Fruit fly (Drosophila melanogaster): Measurements from ENCODE around the gene CG13723.

The CG13723 gene

dm6 chr3L:17242078-17242613, 22.1 kb upstream of the CG13723 start, which contains the start of gene Afg3l2 (continued):
- TF ChIP-seq CG15601 (tag; optimal IDR thresholded peaks at IDR 0.05) (peak; percentile 40), kni (GFP tag; optimal IDR thresholded peaks at IDR 0.05) (no peak), sens-2 (GFP tag; IDR thresholded peaks at IDR 0.05) (no peak), ranshi (GFP tag; IDR thresholded peaks at IDR 0.05) (peak; percentile 81; the same call in 1 of the 2 replicates), tup (GFP tag; optimal IDR thresholded peaks at IDR 0.05) (no peak), ind (GFP tag; optimal IDR thresholded peaks at IDR 0.05) (peak; percentile 72), BEAF-32 (GFP tag; optimal IDR thresholded peaks at IDR 0.05) (peak; percentile 21), CG3163 (GFP tag; optimal IDR thresholded peaks at IDR 0.05) (no peak), Fer2 (tag; optimal IDR thresholded peaks at IDR 0.05) (peak; percentile 20), CG34422 (GFP tag; IDR thresholded peaks at IDR 0.05) (peak; percentile 84), CG17328 (GFP tag; IDR thresholded peaks at IDR 0.05) (no peak; the same call in 1 of the 2 replicates), eve (GFP tag; optimal IDR thresholded peaks at IDR 0.05) (no peak), bcd (GFP tag; optimal IDR thresholded peaks at IDR 0.05) (peak; percentile 68), fd96Cb (tag; optimal IDR thresholded peaks at IDR 0.05) (peak; percentile 83), Six4 (GFP tag; optimal IDR thresholded peaks at IDR 0.05) (peak; percentile 65), PHDP (tag; optimal IDR thresholded peaks at IDR 0.05) (no peak), Med (GFP tag) (no peak), HLH4C (GFP tag; IDR thresholded peaks at IDR 0.05; ENCODE audit: partially characterized antibody) (no peak), CG10654 (GFP tag; optimal IDR thresholded peaks at IDR 0.05) (peak; percentile 72), Hmr (GFP tag; optimal IDR thresholded peaks at IDR 0.05) (peak; percentile 65), Oli (tag; optimal IDR thresholded peaks at IDR 0.05) (peak; percentile 29), pb (GFP tag; optimal IDR thresholded peaks at IDR 0.05) (no peak), Hand (GFP tag; optimal IDR thresholded peaks at IDR 0.05) (no peak), CG9876 (GFP tag; optimal IDR thresholded peaks at IDR 0.05) (no peak), Atf6 (GFP tag; IDR thresholded peaks at IDR 0.05) (no peak), Sox100B (GFP tag; optimal IDR thresholded peaks at IDR 0.05) (peak; percentile 68), CG4424 (GFP tag; optimal IDR thresholded peaks at IDR 0.05) (peak; percentile 85), Deaf1 (tag; optimal IDR thresholded peaks at IDR 0.05) (peak; percentile 27), nom (GFP tag; optimal IDR thresholded peaks at IDR 0.05) (no peak), CG11696 (GFP tag; IDR thresholded peaks at IDR 0.05) (no peak), onecut (GFP tag; IDR thresholded peaks at IDR 0.05) (peak; percentile 23; the same call in 1 of the 2 replicates), Atf-2 (GFP tag; optimal IDR thresholded peaks at IDR 0.05) (no peak), CG17568 (GFP tag; optimal IDR thresholded peaks at IDR 0.05) (no peak), CG18764 (GFP tag; optimal IDR thresholded peaks at IDR 0.05) (peak; percentile 56), CG31441 (GFP tag; IDR thresholded peaks at IDR 0.05) (peak; percentile 79), disco-r (GFP tag; optimal IDR thresholded peaks at IDR 0.05) (no peak), zen (tag; optimal IDR thresholded peaks at IDR 0.05) (peak; percentile 92), pita (GFP tag; optimal IDR thresholded peaks at IDR 0.05) (peak; percentile 68), stc (GFP tag; IDR thresholded peaks at IDR 0.05) (peak; percentile 67; the same call in 1 of the 2 replicates), psq (GFP tag; optimal IDR thresholded peaks at IDR 0.05) (no peak), Bgb (GFP tag; IDR thresholded peaks at IDR 0.05; ENCODE audit: partially characterized antibody) (no peak), maf-S (GFP tag; optimal IDR thresholded peaks at IDR 0.05) (no peak), tap (tag; optimal IDR thresholded peaks at IDR 0.05) (peak; percentile 70), MBD-R2 (GFP tag; IDR thresholded peaks at IDR 0.05) (peak; percentile 46; the same call in 1 of the 2 replicates), bsh (GFP tag; optimal IDR thresholded peaks at IDR 0.05) (no peak), CG6813 (GFP tag; optimal IDR thresholded peaks at IDR 0.05) (no peak), HHEX (GFP tag; optimal IDR thresholded peaks at IDR 0.05) (peak; percentile 18), tin (GFP tag; optimal IDR thresholded peaks at IDR 0.05) (peak; percentile 77), nmo (GFP tag; optimal IDR thresholded peaks at IDR 0.05) (peak; percentile 71), bigmax (GFP tag; optimal IDR thresholded peaks at IDR 0.05) (no peak)
